Fruit fly (Drosophila melanogaster) whole organism, embryonic: ENCODE results near the gene dob.

Experiments used
- Adf1 ChIP-seq: fragments of 200-800 bp; sonication (Bioruptor generic); IDR thresholded peaks from 2 replicates; pipeline ENCODE4 v1.3.6; 2022; ENCODE audit warnings: missing biosample characterization, missing genetic modification characterization
- Awh ChIP-seq: fragments of 200-800 bp; sonication (Bioruptor generic); IDR thresholded peaks from 2 replicates; pipeline ENCODE4, ENCODE4 v1.3.6; 2022; ENCODE audit warnings: missing biosample characterization, missing genetic modification characterization
- BEAF-32 ChIP-seq: fragments of 200-800 bp; sonication (Bioruptor generic); optimal IDR thresholded peaks from 3 replicates; lab custom pipeline; 2017; ENCODE audit warnings: missing biosample characterization, missing genetic modification characterization, mild to moderate bottlenecking, moderate library complexity, missing genetic modification reagents
- Bgb ChIP-seq: fragments of 200-800 bp; sonication (Bioruptor generic); IDR thresholded peaks from 2 replicates; pipeline ENCODE4 v1.3.6; 2022; ENCODE audit warnings: missing biosample characterization, missing genetic modification characterization; ENCODE audit not compliant: partially characterized antibody
- CG1024 ChIP-seq: fragments of 200-800 bp; sonication (Bioruptor generic); IDR thresholded peaks from 2 replicates; pipeline ENCODE4 v1.3.6; 2022; ENCODE audit warnings: missing biosample characterization, missing genetic modification characterization
- CG10431 ChIP-seq: fragments of 200-800 bp; sonication (Bioruptor generic); optimal IDR thresholded peaks from 3 replicates; lab custom pipeline; 2018; ENCODE audit warnings: missing biosample characterization, mild to moderate bottlenecking, missing genetic modification characterization
- CG10565 ChIP-seq: fragments of 200-800 bp; sonication (Bioruptor generic); optimal IDR thresholded peaks from 3 replicates; lab custom pipeline; 2016; ENCODE audit warnings: missing biosample characterization, mild to moderate bottlenecking, missing genetic modification characterization
- CG12659 ChIP-seq: fragments of 200-800 bp; sonication (Bioruptor generic); optimal IDR thresholded peaks from 3 replicates; lab custom pipeline; 2017; ENCODE audit warnings: mild to moderate bottlenecking, missing biosample characterization, missing genetic modification reagents, missing genetic modification characterization
- CG12769 ChIP-seq: fragments of 200-800 bp; sonication (Bioruptor generic); optimal IDR thresholded peaks from 2 replicates; lab custom pipeline; 2019; ENCODE audit warnings: missing biosample characterization, mild to moderate bottlenecking, missing genetic modification characterization, moderate library complexity
- CG12942 ChIP-seq: fragments of 200-800 bp; sonication (Bioruptor generic); optimal IDR thresholded peaks from 3 replicates; lab custom pipeline; 2016; ENCODE audit warnings: missing biosample characterization, missing genetic modification characterization
- CG1603 ChIP-seq: fragments of 200-800 bp; sonication (Bioruptor generic); optimal IDR thresholded peaks from 2 replicates; lab custom pipeline; 2019; ENCODE audit warnings: missing biosample characterization, mild to moderate bottlenecking, missing genetic modification characterization, moderate library complexity
- CG17568 ChIP-seq: fragments of 200-800 bp; sonication (Bioruptor generic); optimal IDR thresholded peaks from 2 replicates; lab custom pipeline; 2018; ENCODE audit warnings: missing biosample characterization, mild to moderate bottlenecking, missing genetic modification characterization, moderate library complexity
- CG1792 ChIP-seq: fragments of 200-800 bp; sonication (Bioruptor generic); optimal IDR thresholded peaks from 2 replicates; lab custom pipeline; 2016; ENCODE audit warnings: missing biosample characterization, missing genetic modification characterization
- CG18262 ChIP-seq: fragments of 200-800 bp; optimal IDR thresholded peaks from 3 replicates; lab custom pipeline; 2019; ENCODE audit warnings: missing biosample characterization, mild to moderate bottlenecking, missing genetic modification characterization, moderate library complexity
- CG2875 ChIP-seq: fragments of 200-800 bp; sonication (Bioruptor generic); optimal IDR thresholded peaks from 2 replicates; lab custom pipeline; 2017; ENCODE audit warnings: missing biosample characterization, mild to moderate bottlenecking, missing genetic modification characterization, missing genetic modification reagents
- CG4617 ChIP-seq: fragments of 200-800 bp; sonication (Bioruptor generic); optimal IDR thresholded peaks from 3 replicates; lab custom pipeline; 2016; ENCODE audit warnings: missing biosample characterization, missing genetic modification characterization, borderline replicate concordance
- CG4854 ChIP-seq: fragments of 200-800 bp; sonication (Bioruptor generic); optimal IDR thresholded peaks from 2 replicates; lab custom pipeline; 2016; ENCODE audit warnings: missing biosample characterization, missing genetic modification characterization, inconsistent platforms
- CG7372 ChIP-seq: fragments of 200-800 bp; sonication (Bioruptor generic); IDR thresholded peaks from 2 replicates; pipeline ENCODE4 v1.3.6; 2022; ENCODE audit warnings: missing biosample characterization, missing genetic modification characterization
- CG7963 ChIP-seq: fragments of 200-800 bp; sonication (Bioruptor generic); IDR thresholded peaks from 3 replicates; pipeline ENCODE4 v1.3.6; 2022; ENCODE audit warnings: missing biosample characterization, missing genetic modification characterization; ENCODE audit not compliant: partially characterized antibody
- Chrac-16 ChIP-seq: fragments of 200-800 bp; sonication (Bioruptor generic); optimal IDR thresholded peaks from 3 replicates; lab custom pipeline; 2016; ENCODE audit warnings: missing biosample characterization, missing genetic modification characterization
- Dll ChIP-seq: fragments of 200-800 bp; sonication (Bioruptor generic); IDR thresholded peaks from 4 replicates; pipeline ENCODE4 v1.3.6; 2022; ENCODE audit warnings: missing biosample characterization, missing genetic modification characterization; ENCODE audit not compliant: partially characterized antibody
- E2f2 ChIP-seq: fragments of 200-800 bp; sonication (Bioruptor generic); IDR thresholded peaks from 2 replicates; pipeline ENCODE4 v1.3.6; 2022; ENCODE audit warnings: missing biosample characterization, missing genetic modification characterization
- HHEX ChIP-seq: fragments of 200-800 bp; sonication (Bioruptor generic); optimal IDR thresholded peaks from 3 replicates; lab custom pipeline; 2017; ENCODE audit warnings: missing biosample characterization, mild to moderate bottlenecking, missing genetic modification characterization, missing genetic modification reagents
- MESR4 ChIP-seq: fragments of 200-800 bp; sonication (Bioruptor generic); optimal IDR thresholded peaks from 2 replicates; lab custom pipeline; 2018; ENCODE audit warnings: missing biosample characterization, mild to moderate bottlenecking, missing genetic modification characterization, moderate library complexity
- Max ChIP-seq: fragments of 200-800 bp; sonication (Bioruptor generic); optimal IDR thresholded peaks from 2 replicates; lab custom pipeline; 2016; ENCODE audit warnings: missing biosample characterization, mild to moderate bottlenecking, missing genetic modification characterization
- Meics ChIP-seq: fragments of 200-800 bp; sonication (Bioruptor generic); optimal IDR thresholded peaks from 2 replicates; lab custom pipeline; 2017; ENCODE audit warnings: missing biosample characterization, mild to moderate bottlenecking, missing genetic modification characterization
- Nf-YA ChIP-seq: fragments of 200-800 bp; sonication (Bioruptor generic); IDR thresholded peaks from 2 replicates; pipeline ENCODE4 v1.3.6; 2022; ENCODE audit warnings: missing biosample characterization, missing genetic modification characterization
- Nf-YB ChIP-seq: fragments of 200-800 bp; sonication (Bioruptor generic); optimal IDR thresholded peaks from 3 replicates; lab custom pipeline; 2019; ENCODE audit warnings: missing biosample characterization, mild to moderate bottlenecking, missing genetic modification characterization, moderate library complexity
- Sox102F ChIP-seq: fragments of 200-800 bp; sonication (Bioruptor generic); optimal IDR thresholded peaks from 2 replicates; lab custom pipeline; 2018; ENCODE audit warnings: missing biosample characterization, mild to moderate bottlenecking, missing genetic modification characterization, moderate library complexity
- Sry-β ChIP-seq: fragments of 200-800 bp; sonication (Bioruptor generic); optimal IDR thresholded peaks from 2 replicates; lab custom pipeline; 2018; ENCODE audit warnings: missing biosample characterization, mild to moderate bottlenecking, missing genetic modification characterization, moderate library complexity
- TFAM ChIP-seq: fragments of 200-800 bp; sonication (Bioruptor generic); optimal IDR thresholded peaks from 2 replicates; lab custom pipeline; 2017; ENCODE audit warnings: missing biosample characterization, missing genetic modification characterization, inconsistent platforms
- ato ChIP-seq: fragments of 200-800 bp; sonication (Bioruptor generic); IDR thresholded peaks from 2 replicates; pipeline ENCODE4 v1.3.6; 2022; ENCODE audit warnings: missing biosample characterization, missing genetic modification characterization; ENCODE audit not compliant: partially characterized antibody
- cg ChIP-seq: fragments of 200-800 bp; sonication (Bioruptor generic); optimal IDR thresholded peaks from 3 replicates; lab custom pipeline; 2019; ENCODE audit warnings: missing biosample characterization, mild to moderate bottlenecking, missing genetic modification characterization, moderate library complexity
- ci ChIP-seq: fragments of 200-800 bp; sonication (Bioruptor generic); IDR thresholded peaks from 3 replicates; pipeline ENCODE4 v1.3.6; 2022; ENCODE audit warnings: missing biosample characterization, missing genetic modification characterization
- croc ChIP-seq: fragments of 200-800 bp; sonication (Bioruptor generic); conservative IDR thresholded peaks from 3 replicates; pipeline ENCODE4 v1.3.6; 2022; ENCODE audit warnings: missing biosample characterization, missing genetic modification characterization
- crp ChIP-seq, 2 experiments: fragments of 200-800 bp; sonication (Bioruptor generic); optimal IDR thresholded peaks; 2 replicates in 1 of 2; 3 replicates in 1 of 2; lab custom pipeline; 2017; ENCODE audit warnings: missing biosample characterization in 2 of 2, missing genetic modification characterization in 2 of 2, mild to moderate bottlenecking in 1 of 2, moderate library complexity in 1 of 2
- fu2 ChIP-seq: fragments of 200-800 bp; sonication (Bioruptor generic); optimal IDR thresholded peaks from 2 replicates; lab custom pipeline; 2016; ENCODE audit warnings: missing biosample characterization, missing genetic modification characterization
- knrl ChIP-seq: fragments of 200-800 bp; sonication (Bioruptor generic); IDR thresholded peaks from 3 replicates; pipeline ENCODE4 v1.3.6; 2022; ENCODE audit warnings: missing biosample characterization, missing genetic modification characterization; ENCODE audit not compliant: partially characterized antibody
- pfk ChIP-seq: fragments of 200-800 bp; sonication (Bioruptor generic); optimal IDR thresholded peaks from 2 replicates; lab custom pipeline; 2018; ENCODE audit warnings: missing biosample characterization, mild to moderate bottlenecking, missing genetic modification characterization, moderate library complexity
- sc ChIP-seq, 3 experiments: fragments of >200 bp in 2 of 3; fragments of 200-800 bp in 1 of 3; sonication (Bioruptor generic) in 1 of 3; optimal IDR thresholded peaks; 2 replicates in 2 of 3; 3 replicates in 1 of 3; lab custom pipeline; 2017; ENCODE audit warnings: mild to moderate bottlenecking in 1 of 3, missing biosample characterization in 1 of 3, missing genetic modification characterization in 1 of 3, missing genetic modification reagents in 1 of 3
- sr ChIP-seq: fragments of 200-800 bp; sonication (Bioruptor generic); IDR thresholded peaks from 3 replicates; pipeline ENCODE4 v1.3.6; 2022; ENCODE audit warnings: missing biosample characterization, missing genetic modification characterization
- sug ChIP-seq: fragments of 200-800 bp; optimal IDR thresholded peaks from 2 replicates; lab custom pipeline; 2019; ENCODE audit warnings: missing biosample characterization, mild to moderate bottlenecking, missing genetic modification characterization, moderate library complexity
- tll ChIP-seq, 2 experiments: fragments of 200-800 bp in 1 of 2; fragments of >200 bp in 1 of 2; sonication (Bioruptor generic) in 1 of 2; optimal IDR thresholded peaks; 2 replicates each; lab custom pipeline; 2017 to 2019; ENCODE audit warnings: missing biosample characterization in 2 of 2, missing genetic modification characterization in 2 of 2, mild to moderate bottlenecking in 1 of 2, moderate library complexity in 1 of 2
- tup ChIP-seq: fragments of 200-800 bp; sonication (Bioruptor generic); optimal IDR thresholded peaks from 2 replicates; lab custom pipeline; 2016; ENCODE audit warnings: missing biosample characterization, mild to moderate bottlenecking, missing genetic modification characterization, moderate library complexity
- unpg ChIP-seq: fragments of 200-800 bp; sonication (Bioruptor generic); optimal IDR thresholded peaks from 3 replicates; lab custom pipeline; 2018; ENCODE audit warnings: missing biosample characterization, mild to moderate bottlenecking, missing genetic modification characterization, moderate library complexity
- usp ChIP-seq: fragments of >200 bp; optimal IDR thresholded peaks from 2 replicates; lab custom pipeline; 2017; ENCODE audit warnings: missing biosample characterization, missing genetic modification characterization
- vfl ChIP-seq: fragments of 200-800 bp; sonication (Bioruptor generic); optimal IDR thresholded peaks from 2 replicates; lab custom pipeline; 2016; ENCODE audit warnings: missing biosample characterization, missing genetic modification characterization

The dob gene

DNA sequence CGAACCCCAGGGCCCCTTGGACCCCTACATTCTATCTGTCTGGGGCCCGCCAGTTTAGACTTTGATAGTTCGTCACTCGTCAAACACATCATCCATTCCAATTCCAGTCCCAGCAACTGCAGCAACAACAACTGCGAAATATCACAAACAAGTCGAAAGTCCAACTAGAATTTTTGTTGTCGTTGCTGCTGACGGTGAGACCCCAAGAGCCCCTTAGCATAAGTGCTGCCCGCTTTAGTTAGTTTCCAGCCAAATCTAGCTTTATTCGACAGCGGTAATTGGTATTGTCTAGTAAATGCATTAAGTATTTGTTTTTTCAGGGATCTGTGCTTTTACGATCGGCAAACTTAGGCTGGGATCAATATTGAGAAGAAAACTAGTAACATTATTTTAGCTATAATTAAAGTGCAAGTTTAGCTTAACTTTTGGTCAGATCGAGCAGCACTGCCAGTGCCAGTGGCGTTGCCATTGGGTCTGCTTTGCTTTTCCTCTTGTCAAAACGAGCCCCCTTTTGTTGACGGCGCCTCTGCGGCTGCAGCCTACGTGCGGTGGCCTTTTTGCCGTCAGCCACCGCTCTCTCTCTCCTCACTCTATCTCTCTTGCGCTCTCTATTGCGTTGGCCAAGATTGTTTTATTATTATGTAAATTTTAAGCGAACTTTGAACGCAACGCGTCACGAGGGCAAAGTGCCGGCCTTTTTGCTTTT lies 8.0 kb downstream of the dob start (continued):
- TF ChIP-seq CG10431 (GFP tag; lab: Kevin White, UChicago) (peak; percentile 32), fu2 (GFP tag; lab: Kevin White, UChicago) (peak; percentile 92), croc (GFP tag; lab: Robert Waterston, UW) (peak; percentile 74), Sox102F (GFP tag; lab: Kevin White, UChicago) (peak; percentile 85), Chrac-16 (GFP tag; lab: Kevin White, UChicago) (peak; percentile 87), CG7372 (GFP tag; lab: Robert Waterston, UW) (peak; percentile 83), pfk (GFP tag; lab: Kevin White, UChicago) (peak; percentile 15), HHEX (GFP tag; lab: Kevin White, UChicago) (peak; percentile 90), sr (GFP tag; lab: Robert Waterston, UW) (peak; percentile 93), CG10565 (peak; percentile 30), CG18262 (peak; percentile 77), ato (no peak), Bgb (GFP tag; lab: Robert Waterston, UW) (0 out of 2 replicates have a peak, but pooled peaks have one; percentile 27), tll (GFP tag; optimal IDR thresholded peaks at IDR 0.05; lab: Kevin White, UChicago) (no peak), CG12769 (peak; percentile 92), Meics (GFP tag; lab: Kevin White, UChicago) (peak; percentile 91), usp (GFP tag; lab: Kevin White, UChicago) (no peak), ci (GFP tag; lab: Robert Waterston, UW) (peak; percentile 94), unpg (GFP tag; lab: Kevin White, UChicago) (peak; percentile 86), Dll (GFP tag; lab: Robert Waterston, UW) (no peak), E2f2 (GFP tag; lab: Robert Waterston, UW) (peak; percentile 67), MESR4 (GFP tag; lab: Kevin White, UChicago) (no peak), CG12659 (peak; percentile 92), sc (optimal IDR thresholded peaks at IDR 0.05; lab: Kevin White, UChicago) (no peak), sc (GFP tag; optimal IDR thresholded peaks at IDR 0.05; lab: Kevin White, UChicago) (peak; percentile 48), Max (peak; percentile 58), Nf-YA (GFP tag; lab: Robert Waterston, UW) (peak; percentile 66), Sry-β (GFP tag; lab: Kevin White, UChicago) (peak; percentile 97), CG7963 (GFP tag; lab: Robert Waterston, UW) (no peak), tup (GFP tag; lab: Kevin White, UChicago) (peak; percentile 82), CG1603 (tag; lab: Kevin White, UChicago) (peak; percentile 84), Adf1 (GFP tag; lab: Robert Waterston, UW) (peak; percentile 62), TFAM (GFP tag; lab: Kevin White, UChicago) (peak; percentile 36), BEAF-32 (GFP tag; lab: Kevin White, UChicago) (peak; percentile 11), CG1024 (GFP tag; lab: Robert Waterston, UW) (peak; percentile 83), sug (tag; lab: Kevin White, UChicago) (peak; percentile 90), knrl (GFP tag; lab: Robert Waterston, UW) (no peak), CG12942 (GFP tag; lab: Kevin White, UChicago) (peak; percentile 89), Nf-YB (GFP tag; lab: Kevin White, UChicago) (peak; percentile 64), CG17568 (peak; percentile 77), vfl (GFP tag; lab: Kevin White, UChicago) (peak; percentile 86), crp (GFP tag; optimal IDR thresholded peaks at IDR 0.05; lab: Kevin White, UChicago) (peak in 1 of 2 experiments; percentile 42), CG1792 (GFP tag; lab: Kevin White, UChicago) (peak; percentile 90), CG4854 (GFP tag; lab: Kevin White, UChicago) (peak; percentile 79), CG2875 (GFP tag; lab: Kevin White, UChicago) (peak; percentile 68), Awh (peak; percentile 68; the same call in 1 of the 2 replicates), CG4617 (GFP tag; lab: Kevin White, UChicago) (peak; percentile 70), cg (GFP tag; lab: Kevin White, UChicago) (no peak)
